Worm (Caenorhabditis elegans) whole organism, L4 larva: ENCODE data around the gene dlg-1.

ENCODE experiments used
- T20F7.1 ChIP-seq: fragments of 200-800 bp; sonication (Bioruptor generic); optimal IDR thresholded peaks from 2 replicates; lab custom pipeline; 2018; ENCODE audit warnings: mild to moderate bottlenecking, missing genetic modification characterization, missing compliant biosample characterization
- Y5F2A.4 ChIP-seq: fragments of 200-800 bp; sonication (Bioruptor generic); optimal IDR thresholded peaks from 2 replicates; lab custom pipeline; 2018; ENCODE audit warnings: mild to moderate bottlenecking, missing genetic modification characterization, missing compliant biosample characterization
- ceh-20 ChIP-seq: fragments of 200-800 bp; sonication (Bioruptor generic); IDR thresholded peaks from 2 replicates; pipeline ENCODE4 v1.3.6; 2022; ENCODE audit warnings: missing genetic modification reagents, missing genetic modification characterization, missing compliant biosample characterization
- hlh-30 ChIP-seq: sonication (generic microtip); optimal IDR thresholded peaks from 2 replicates; lab custom pipeline; 2017; ENCODE audit warnings: antibody characterized with exemption, mild to moderate bottlenecking, missing genetic modification characterization, missing compliant biosample characterization; ENCODE audit not compliant: insufficient read depth
- lsy-2 ChIP-seq, 2 experiments: fragments of 150-350 bp in 1 of 2; sonication (generic microtip) in 1 of 2; optimal IDR thresholded peaks; 2 replicates each; lab custom pipeline; 2014 to 2017; ENCODE audit warnings: missing biosample characterization in 2 of 2, missing genetic modification characterization in 2 of 2

DNA sequence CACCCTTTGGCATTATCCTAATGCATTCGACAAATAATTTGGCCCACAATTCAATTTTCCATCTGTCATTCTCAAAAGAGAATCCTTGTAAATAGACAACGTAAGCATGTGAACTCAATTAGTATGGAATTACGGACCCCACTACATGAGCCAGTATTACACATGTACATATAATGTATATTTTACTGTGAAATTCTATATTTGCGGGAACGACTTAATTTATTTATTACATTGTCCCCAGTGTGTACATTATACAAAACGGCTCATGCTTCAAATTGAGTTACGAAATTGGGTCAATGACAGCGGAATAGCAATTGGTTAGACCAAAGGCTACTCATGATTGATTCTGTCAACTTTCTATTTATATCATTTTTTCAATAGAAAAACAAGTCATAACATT is 40.1 kb downstream of the dlg-1 start:
- TF ChIP-seq lsy-2 (tag; optimal IDR thresholded peaks at IDR 0.05; lab: Kevin White, UChicago) (no peak), Y5F2A.4 (GFP tag; lab: Kevin White, UChicago) (no peak), T20F7.1 (GFP tag; lab: Kevin White, UChicago) (no peak), ceh-20 (GFP tag; lab: Robert Waterston, UW) (no peak), hlh-30 (tag; lab: Kevin White, UChicago) (no peak)
